Worm (Caenorhabditis elegans): ENCODE data around the gene med-1.

med-1 gene

ce11 chrX:12430309-12430708, at the start of gene med-1:
Gene med-1, plus strand, starts transcription at chrX:12430609.
- TF ChIP-seq ham-2 (GFP tag; optimal IDR thresholded peaks at IDR 0.05) (no peak), pha-4 (tag; optimal IDR thresholded peaks at IDR 0.05) (no peak), snpc-4 (tag; optimal IDR thresholded peaks at IDR 0.05) (no peak), bed-3 (GFP tag; optimal IDR thresholded peaks at IDR 0.05) (no peak), ceh-83 (GFP tag; optimal IDR thresholded peaks at IDR 0.05) (no peak), mep-1 (tag; optimal IDR thresholded peaks at IDR 0.05) (no peak), nhr-2 (tag; optimal IDR thresholded peaks at IDR 0.05) (no peak), blmp-1 (tag; optimal IDR thresholded peaks at IDR 0.05) (no peak), nhr-237 (tag; optimal IDR thresholded peaks at IDR 0.05) (no peak), mab-5 (tag; optimal IDR thresholded peaks at IDR 0.05) (no peak), sem-2 (GFP tag; optimal IDR thresholded peaks at IDR 0.05) (no peak), ztf-11 (tag; optimal IDR thresholded peaks at IDR 0.05) (no peak), unc-62 (GFP tag; optimal IDR thresholded peaks at IDR 0.05) (no peak), nhr-12 (tag; optimal IDR thresholded peaks at IDR 0.05) (no peak), zip-8 (tag; optimal IDR thresholded peaks at IDR 0.05) (no peak), sptf-1 (tag; optimal IDR thresholded peaks at IDR 0.05) (no peak)

- TF ChIP-seq bed-3 (GFP tag; optimal IDR thresholded peaks at IDR 0.05) (no peak), mab-5 (tag; optimal IDR thresholded peaks at IDR 0.05) (no peak), ceh-83 (GFP tag; optimal IDR thresholded peaks at IDR 0.05) (no peak), zip-8 (tag; optimal IDR thresholded peaks at IDR 0.05) (no peak), sptf-1 (tag; optimal IDR thresholded peaks at IDR 0.05) (no peak), unc-120 (tag; optimal IDR thresholded peaks at IDR 0.05; ENCODE audit: poor library complexity, severe bottlenecking) (no peak), nhr-2 (tag; optimal IDR thresholded peaks at IDR 0.05) (no peak), mep-1 (tag; optimal IDR thresholded peaks at IDR 0.05) (no peak), drap-1 (GFP tag; optimal IDR thresholded peaks at IDR 0.05) (no peak), ceh-43 (GFP tag; optimal IDR thresholded peaks at IDR 0.05) (no peak), nhr-12 (tag; optimal IDR thresholded peaks at IDR 0.05) (no peak), lsy-2 (tag; optimal IDR thresholded peaks at IDR 0.05) (no peak)
These were observed 39.0 kb upstream of the med-1 start, which contains the start of gene nekl-3 for ce11 chrX:12391380-12391779. Gene nekl-3, minus strand, starts transcription at chrX:12391480.

ce11 chrX:12393786-12394308, 36.6 kb upstream of the med-1 start, which contains the start of gene F17E5.2:
Gene F17E5.2, plus strand, starts transcription at chrX:12394258.
- TF ChIP-seq mab-5 (tag; optimal IDR thresholded peaks at IDR 0.05) (peak; percentile 24), sptf-1 (tag; optimal IDR thresholded peaks at IDR 0.05) (no peak), pha-4 (tag; optimal IDR thresholded peaks at IDR 0.05) (peak; percentile 96), nhr-237 (tag; optimal IDR thresholded peaks at IDR 0.05) (peak; percentile 85), unc-120 (tag; optimal IDR thresholded peaks at IDR 0.05; ENCODE audit: poor library complexity, severe bottlenecking) (peak; percentile 67), ceh-43 (GFP tag; optimal IDR thresholded peaks at IDR 0.05) (no peak), snpc-4 (tag; optimal IDR thresholded peaks at IDR 0.05) (no peak), ceh-83 (GFP tag; optimal IDR thresholded peaks at IDR 0.05) (no peak), blmp-1 (tag; optimal IDR thresholded peaks at IDR 0.05) (no peak), lin-32 (GFP tag; optimal IDR thresholded peaks at IDR 0.05) (peak; percentile 70), nhr-28 (tag; optimal IDR thresholded peaks at IDR 0.05) (no peak), cnd-1 (tag; optimal IDR thresholded peaks at IDR 0.05) (peak; percentile 47), zip-8 (tag; optimal IDR thresholded peaks at IDR 0.05) (no peak), drap-1 (GFP tag; optimal IDR thresholded peaks at IDR 0.05) (no peak), bed-3 (GFP tag; optimal IDR thresholded peaks at IDR 0.05) (no peak), hlh-1 (tag; optimal IDR thresholded peaks at IDR 0.05) (peak; percentile 83), lin-13 (tag; optimal IDR thresholded peaks at IDR 0.05) (peak; percentile 90), nhr-12 (tag; optimal IDR thresholded peaks at IDR 0.05) (no peak), unc-62 (GFP tag; optimal IDR thresholded peaks at IDR 0.05) (peak; percentile 76), ztf-11 (tag; optimal IDR thresholded peaks at IDR 0.05) (no peak), flh-1 (GFP tag; optimal IDR thresholded peaks at IDR 0.05) (no peak), mls-2 (tag; optimal IDR thresholded peaks at IDR 0.05) (peak; percentile 66), nhr-76 (tag; optimal IDR thresholded peaks at IDR 0.05) (no peak), lsy-2 (tag; optimal IDR thresholded peaks at IDR 0.05) (peak; percentile 66), ces-1 (GFP tag; optimal IDR thresholded peaks at IDR 0.05) (peak; percentile 48), elt-1 (tag; optimal IDR thresholded peaks at IDR 0.05; ENCODE audit: borderline replicate concordance, insufficient read depth) (no peak), nhr-2 (tag; optimal IDR thresholded peaks at IDR 0.05) (peak; percentile 69), M03D4.4 (tag; optimal IDR thresholded peaks at IDR 0.05) (peak; percentile 38), tbx-8 (GFP tag; optimal IDR thresholded peaks at IDR 0.05) (no peak), unc-39 (tag; optimal IDR thresholded peaks at IDR 0.05) (no peak), ceh-39 (tag; optimal IDR thresholded peaks at IDR 0.05) (no peak), ham-2 (GFP tag; optimal IDR thresholded peaks at IDR 0.05) (peak; percentile 47), mep-1 (tag; optimal IDR thresholded peaks at IDR 0.05) (peak; percentile 93), elt-3 (tag; optimal IDR thresholded peaks at IDR 0.05) (no peak), sem-2 (GFP tag; optimal IDR thresholded peaks at IDR 0.05) (no peak)
